Worm (Caenorhabditis elegans) whole organism, young adult: Measurements from ENCODE around the gene C45B11.5.

Experiments used
- B0019.2 ChIP-seq: fragments of 200-800 bp; sonication (Bioruptor generic); conservative IDR thresholded peaks from 2 replicates; pipeline ENCODE4 v1.3.6; 2022; ENCODE audit warnings: missing genetic modification reagents, missing genetic modification characterization, missing compliant biosample characterization
- T07F8.4 ChIP-seq: sonication (generic microtip); optimal IDR thresholded peaks from 2 replicates; lab custom pipeline; 2016; ENCODE audit warnings: mild to moderate bottlenecking, missing genetic modification characterization, moderate library complexity, missing compliant biosample characterization
- dox-1 ChIP-seq: fragments of 200-800 bp; sonication (Bioruptor generic); IDR thresholded peaks from 2 replicates; pipeline ENCODE4 v1.3.6; 2022; ENCODE audit warnings: missing genetic modification reagents, missing genetic modification characterization, missing compliant biosample characterization
- unc-62 ChIP-seq: fragments of 150-350 bp; optimal IDR thresholded peaks from 2 replicates; lab custom pipeline; 2014; ENCODE audit warnings: missing biosample characterization, missing genetic modification reagents, missing genetic modification characterization

DNA sequence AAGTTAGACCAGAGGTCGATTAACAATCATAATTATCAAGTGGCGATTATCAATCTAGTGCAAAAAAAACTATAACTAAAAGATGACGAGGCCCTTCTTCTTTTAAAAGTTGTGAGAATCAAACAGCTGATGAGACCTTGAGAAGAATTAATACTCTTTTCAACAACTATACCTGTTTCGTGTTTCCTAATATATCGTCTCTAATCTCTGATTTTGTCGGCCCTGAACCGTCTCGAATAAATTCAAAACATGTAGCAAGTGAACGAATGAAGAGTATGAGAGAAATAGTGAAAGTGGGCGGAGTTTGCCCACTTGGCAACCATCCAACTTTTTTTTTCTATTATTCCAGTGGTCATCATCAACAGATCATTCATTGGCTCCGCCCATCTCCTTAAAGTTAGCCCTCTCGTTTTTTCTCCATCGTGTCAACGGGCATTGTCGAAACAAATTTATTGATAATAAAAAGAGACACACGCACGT is 46.0 kb downstream of the C45B11.5 start, which contains the start of gene Y42A5A.1:
- TF ChIP-seq unc-62 (GFP tag; lab: Kevin White, UChicago) (no peak), dox-1 (GFP tag; lab: Robert Waterston, UW) (no peak), T07F8.4 (no peak), B0019.2 (no peak)
